ENCODE assay signal across 4 fruit fly cellular contexts in the genomic region with DNA sequence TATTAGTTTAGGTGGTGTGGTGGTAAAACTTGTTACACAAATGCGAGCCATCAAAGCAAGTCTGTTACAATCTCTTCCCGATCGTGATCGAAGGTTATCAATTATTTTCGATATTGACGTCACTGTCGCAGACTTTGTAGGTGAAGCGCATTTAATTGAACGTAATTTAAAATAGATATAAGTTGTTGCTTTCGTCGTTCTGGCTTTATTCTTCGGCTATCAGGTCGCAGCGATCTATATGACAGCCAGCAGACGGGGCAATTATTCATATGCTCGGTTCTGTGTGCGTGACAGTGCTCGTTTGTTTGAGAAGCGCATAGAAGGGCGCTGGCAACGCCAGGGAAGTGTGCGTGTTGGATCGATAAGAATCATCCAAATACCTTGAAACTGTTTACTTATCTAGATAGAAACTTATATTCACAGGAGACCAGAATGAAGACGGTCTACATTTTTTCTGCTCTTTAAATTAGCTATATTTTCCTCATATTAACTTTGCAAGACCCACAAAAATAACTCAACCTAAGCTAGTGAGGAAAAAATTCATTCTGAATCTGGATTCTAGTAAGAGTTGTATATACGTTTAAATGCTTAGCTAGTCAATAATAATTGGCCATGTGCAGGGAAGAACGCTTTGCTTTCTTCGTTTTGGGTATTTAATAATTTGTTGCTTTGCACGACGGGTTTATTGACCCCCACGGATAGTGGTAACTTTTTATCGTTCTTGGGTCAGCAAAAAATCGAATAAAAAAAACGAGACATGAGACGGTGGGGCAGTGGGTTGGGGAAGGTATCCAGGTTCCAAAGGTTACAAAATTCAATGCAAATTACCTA.
A peak's percentile ranks its signal among the peaks of the same experiment; 100 is the strongest.
TF ChIP-seq lines count a peak whose summit lies in the region.

No protein-coding gene starts in this region.

- TF ChIP-seq CTCF in whole organism, embryonic (GFP tag; optimal IDR thresholded peaks at IDR 0.05; lab: Kevin White, UChicago): no peak

TF ChIP-seq in whole organism, adult, 20 proteins besides CTCF, POLR2A, EP300 and RAD21:
- no peak for TF ChIP-seq Hr96 (GFP tag; optimal IDR thresholded peaks at IDR 0.05; lab: Kevin White, UChicago)
- peak; percentile 94 for TF ChIP-seq tj (GFP tag; optimal IDR thresholded peaks at IDR 0.05; lab: Kevin White, UChicago)
- TF ChIP-seq CG11617 (GFP tag; optimal IDR thresholded peaks at IDR 0.05; lab: Kevin White, UChicago): no peak

TF ChIP-seq in whole organism, embryonic, 481 proteins besides CTCF, POLR2A, EP300 and RAD21 (continues in another document):
- TF ChIP-seq Hmr (GFP tag; optimal IDR thresholded peaks at IDR 0.05; lab: Kevin White, UChicago) (peak; percentile 14), C15 (GFP tag; IDR thresholded peaks at IDR 0.05; lab: Robert Waterston, UW) (0 out of 3 replicates have a peak, but pooled peaks have one; percentile 22), Kr (GFP tag; optimal IDR thresholded peaks at IDR 0.05; lab: Kevin White, UChicago) (no peak), ems (GFP tag; optimal IDR thresholded peaks at IDR 0.05; lab: Kevin White, UChicago) (no peak), Myb (GFP tag; optimal IDR thresholded peaks at IDR 0.05; lab: Kevin White, UChicago) (no peak), Bdp1 (GFP tag; optimal IDR thresholded peaks at IDR 0.05; lab: Kevin White, UChicago) (no peak), CG31441 (GFP tag; IDR thresholded peaks at IDR 0.05; lab: Robert Waterston, UW) (no peak), CG18011 (GFP tag; optimal IDR thresholded peaks at IDR 0.05; lab: Kevin White, UChicago) (no peak), onecut (GFP tag; IDR thresholded peaks at IDR 0.05; lab: Robert Waterston, UW) (no peak), vvl (GFP tag; IDR thresholded peaks at IDR 0.05; lab: Robert Waterston, UW) (0 out of 2 replicates have a peak, but pooled peaks have one; percentile 6), Ets65A (GFP tag; lab: Kevin White, UChicago) (peak; percentile 60), da (GFP tag; optimal IDR thresholded peaks at IDR 0.05; lab: Kevin White, UChicago) (no peak), CG6791 (GFP tag; IDR thresholded peaks at IDR 0.05; lab: Robert Waterston, UW; ENCODE audit: partially characterized antibody) (0 out of 3 replicates have a peak, but pooled peaks have one; percentile 9), mirr (GFP tag; optimal IDR thresholded peaks at IDR 0.05; lab: Kevin White, UChicago) (peak; percentile 8), chinmo (GFP tag; IDR thresholded peaks at IDR 0.05; lab: Robert Waterston, UW; ENCODE audit: partially characterized antibody) (0 out of 4 replicates have a peak, but pooled peaks have one; percentile 40), lab (GFP tag; optimal IDR thresholded peaks at IDR 0.05; lab: Kevin White, UChicago) (peak; percentile 46), CG1792 (GFP tag; optimal IDR thresholded peaks at IDR 0.05; lab: Kevin White, UChicago) (no peak), Tbp (GFP tag; optimal IDR thresholded peaks at IDR 0.05; lab: Kevin White, UChicago) (no peak), cato (GFP tag; optimal IDR thresholded peaks at IDR 0.05; lab: Kevin White, UChicago; ENCODE audit: borderline replicate concordance) (no peak), slou (GFP tag; optimal IDR thresholded peaks at IDR 0.05; lab: Kevin White, UChicago) (no peak), CG7786 (GFP tag; optimal IDR thresholded peaks at IDR 0.05; lab: Kevin White, UChicago) (no peak), CG2129 (GFP tag; IDR thresholded peaks at IDR 0.05; lab: Robert Waterston, UW; ENCODE audit: partially characterized antibody) (no peak), Opbp (GFP tag; IDR thresholded peaks at IDR 0.05; lab: Robert Waterston, UW; ENCODE audit: partially characterized antibody) (0 out of 3 replicates have a peak, but pooled peaks have one; percentile 31), ro (GFP tag; IDR thresholded peaks at IDR 0.05; lab: Robert Waterston, UW) (no peak)

TF ChIP-seq in whole organism, prepupa, 60 proteins besides CTCF, POLR2A, EP300 and RAD21:
- TF ChIP-seq svp (GFP tag; lab: Kevin White, UChicago) (peak; percentile 74), CG9139 (GFP tag; optimal IDR thresholded peaks at IDR 0.05; lab: Kevin White, UChicago) (no peak), fkh (GFP tag; optimal IDR thresholded peaks at IDR 0.05; lab: Kevin White, UChicago) (peak; percentile 31), ss (GFP tag; optimal IDR thresholded peaks at IDR 0.05; lab: Kevin White, UChicago) (peak in 1 of 2 experiments; percentile 24), Eip78C (GFP tag; lab: Kevin White, UChicago) (peak; percentile 40)

TF ChIP-seq in whole organism, wandering third instar larva, 38 proteins besides CTCF, POLR2A, EP300 and RAD21:
- no peak for TF ChIP-seq Dif (GFP tag; optimal IDR thresholded peaks at IDR 0.05; lab: Kevin White, UChicago; ENCODE audit: partially characterized antibody)
- TF ChIP-seq Hnf4 (GFP tag; optimal IDR thresholded peaks at IDR 0.05; lab: Kevin White, UChicago): peak; percentile 9
TF ChIP-seq in whole organism, wandering third instar larva: peak in this region for 1.
